Fruit fly (Drosophila melanogaster): ENCODE results near the gene tey.
A peak's percentile ranks its signal among the peaks of the same experiment; 100 is the strongest.

Gene tey

dm6 chr3L:19655923-19656322 lies 8.0 kb downstream of the tey start (continued):
- TF ChIP-seq Ets97D (GFP tag; optimal IDR thresholded peaks at IDR 0.05) (no peak), knrl (GFP tag; IDR thresholded peaks at IDR 0.05; ENCODE audit: partially characterized antibody) (no peak), H15 (GFP tag; IDR thresholded peaks at IDR 0.05) (peak; percentile 33; the same call in 1 of the 3 replicates), wor (GFP tag; IDR thresholded peaks at IDR 0.05) (peak; percentile 68), slp2 (GFP tag; optimal IDR thresholded peaks at IDR 0.05) (no peak), CG17568 (GFP tag; optimal IDR thresholded peaks at IDR 0.05) (peak; percentile 44), zf30C (GFP tag; optimal IDR thresholded peaks at IDR 0.05) (no peak), pros (GFP tag; optimal IDR thresholded peaks at IDR 0.05) (no peak), CG9215 (GFP tag; IDR thresholded peaks at IDR 0.05) (0 out of 2 replicates have a peak, but pooled peaks have one; percentile 13), Camta (GFP tag; optimal IDR thresholded peaks at IDR 0.05) (no peak), CG7963 (GFP tag; IDR thresholded peaks at IDR 0.05; ENCODE audit: partially characterized antibody) (no peak), Lpt (GFP tag; optimal IDR thresholded peaks at IDR 0.05) (no peak), Med (GFP tag) (peak; percentile 86), MBD-R2 (GFP tag; IDR thresholded peaks at IDR 0.05) (no peak), br (optimal IDR thresholded peaks at IDR 0.05) (no peak), Antp (GFP tag; optimal IDR thresholded peaks at IDR 0.05) (no peak), CG2678 (tag; optimal IDR thresholded peaks at IDR 0.05) (peak; percentile 72), CG18599 (GFP tag; optimal IDR thresholded peaks at IDR 0.05) (peak; percentile 23), CG8281 (tag; optimal IDR thresholded peaks at IDR 0.05) (no peak), Dbx (GFP tag; IDR thresholded peaks at IDR 0.05) (no peak), CG13775 (GFP tag; optimal IDR thresholded peaks at IDR 0.05) (peak; percentile 25), fd3F (GFP tag; optimal IDR thresholded peaks at IDR 0.05) (no peak), jing (GFP tag; optimal IDR thresholded peaks at IDR 0.05) (no peak), CG2120 (GFP tag; optimal IDR thresholded peaks at IDR 0.05) (peak; percentile 8), CrebB (tag; optimal IDR thresholded peaks at IDR 0.05) (no peak), CG5245 (GFP tag; optimal IDR thresholded peaks at IDR 0.05) (peak; percentile 1), Stat92E (GFP tag; optimal IDR thresholded peaks at IDR 0.05) (no peak), CG9437 (GFP tag; optimal IDR thresholded peaks at IDR 0.05) (peak; percentile 23), Sry-δ (GFP tag; optimal IDR thresholded peaks at IDR 0.05) (no peak), CG10462 (GFP tag; optimal IDR thresholded peaks at IDR 0.05) (peak; percentile 16), Dek (tag; optimal IDR thresholded peaks at IDR 0.05) (no peak), CG34224 (GFP tag; IDR thresholded peaks at IDR 0.05; ENCODE audit: partially characterized antibody) (no peak), Asciz (GFP tag; optimal IDR thresholded peaks at IDR 0.05) (peak; percentile 73), Hr3 (GFP tag; optimal IDR thresholded peaks at IDR 0.05) (peak; percentile 7), Hr51 (GFP tag; optimal IDR thresholded peaks at IDR 0.05) (peak in 1 of 2 experiments; percentile 55), gce (GFP tag; IDR thresholded peaks at IDR 0.05) (peak; percentile 47; the same call in 1 of the 3 replicates), CG17829 (tag; optimal IDR thresholded peaks at IDR 0.05) (peak; percentile 61), CG2875 (GFP tag; optimal IDR thresholded peaks at IDR 0.05) (peak; percentile 61), kay (GFP tag; optimal IDR thresholded peaks at IDR 0.05) (no peak), CG31224 (GFP tag; IDR thresholded peaks at IDR 0.05) (no peak), Doc3 (GFP tag; IDR thresholded peaks at IDR 0.05; ENCODE audit: partially characterized antibody) (no peak), CG9727 (GFP tag; optimal IDR thresholded peaks at IDR 0.05) (peak; percentile 67), gsb-n (tag; optimal IDR thresholded peaks at IDR 0.05) (peak; percentile 35), danr (GFP tag; IDR thresholded peaks at IDR 0.05) (no peak), CG11723 (GFP tag; optimal IDR thresholded peaks at IDR 0.05) (peak; percentile 42), Neu2 (GFP tag; optimal IDR thresholded peaks at IDR 0.05; ENCODE audit: borderline replicate concordance) (no peak), crp (GFP tag; optimal IDR thresholded peaks at IDR 0.05) (no peak), Ada2b (GFP tag; IDR thresholded peaks at IDR 0.05) (peak; percentile 46; the same call in 1 of the 2 replicates), gfzf (GFP tag; optimal IDR thresholded peaks at IDR 0.05) (no peak), wdn (GFP tag; IDR thresholded peaks at IDR 0.05) (no peak)
